Worm (Caenorhabditis elegans): ENCODE data around the gene cyh-1.

ce11 chrII:3459199-3459598, 45.6 kb upstream of the cyh-1 start:
- no peak for TF ChIP-seq ets-7 (tag; optimal IDR thresholded peaks at IDR 0.05)
- no peak for TF ChIP-seq tbx-11 (GFP tag; IDR thresholded peaks at IDR 0.05)
- TF ChIP-seq ama-1 (optimal IDR thresholded peaks at IDR 0.05) = no peak
- TF ChIP-seq tbx-37 (GFP tag; conservative IDR thresholded peaks at IDR 0.05) = no peak
- no peak for TF ChIP-seq hmg-4 (GFP tag; optimal IDR thresholded peaks at IDR 0.05)
- no peak for TF ChIP-seq hmbx-1 (tag; optimal IDR thresholded peaks at IDR 0.05)
- no peak for TF ChIP-seq pes-1 (GFP tag; IDR thresholded peaks at IDR 0.05)
- TF ChIP-seq aly-1 (tag; optimal IDR thresholded peaks at IDR 0.05) = no peak
- TF ChIP-seq B0310.2 (tag; optimal IDR thresholded peaks at IDR 0.05) = no peak
- TF ChIP-seq hnd-1 (tag; optimal IDR thresholded peaks at IDR 0.05) = no peak
- peak; percentile 69 for TF ChIP-seq ceh-36 (tag; optimal IDR thresholded peaks at IDR 0.05)
- no peak for TF ChIP-seq ceh-13 (GFP tag; optimal IDR thresholded peaks at IDR 0.05)
- TF ChIP-seq flt-1 (GFP tag; IDR thresholded peaks at IDR 0.05) = no peak
